Fruit fly (Drosophila melanogaster): Measurements from ENCODE around the gene pon.
A peak's percentile ranks its signal among the peaks of the same experiment; 100 is the strongest.

The pon gene

dm6 chrX:4671194-4671626 is 35.1 kb downstream of the pon start (continued):
- no peak for TF ChIP-seq CG6276 (GFP tag; optimal IDR thresholded peaks at IDR 0.05)
- TF ChIP-seq dsx (GFP tag; optimal IDR thresholded peaks at IDR 0.05; ENCODE audit: poor library complexity, severe bottlenecking): no peak
- no peak for TF ChIP-seq Ets21C (GFP tag; optimal IDR thresholded peaks at IDR 0.05)
- TF ChIP-seq Eip75B (GFP tag; optimal IDR thresholded peaks at IDR 0.05): no peak
- TF ChIP-seq fkh (GFP tag; optimal IDR thresholded peaks at IDR 0.05): peak; percentile 0
- no peak for TF ChIP-seq Gug (GFP tag; IDR thresholded peaks at IDR 0.05)
- TF ChIP-seq CG8632 (GFP tag; optimal IDR thresholded peaks at IDR 0.05): no peak
- TF ChIP-seq OdsH (GFP tag; optimal IDR thresholded peaks at IDR 0.05): no peak
- TF ChIP-seq Hr39 (GFP tag; optimal IDR thresholded peaks at IDR 0.05): no peak
- TF ChIP-seq spab (GFP tag; optimal IDR thresholded peaks at IDR 0.05): no peak
- TF ChIP-seq Eip93F (GFP tag; optimal IDR thresholded peaks at IDR 0.05): no peak
- no peak for TF ChIP-seq topi (GFP tag; optimal IDR thresholded peaks at IDR 0.05)
- no peak for TF ChIP-seq CG11902 (GFP tag; optimal IDR thresholded peaks at IDR 0.05)
- no peak for TF ChIP-seq eg (GFP tag; IDR thresholded peaks at IDR 0.05)
- no peak for TF ChIP-seq vri (GFP tag; optimal IDR thresholded peaks at IDR 0.05)
- peak; percentile 2 for TF ChIP-seq Sox102F (GFP tag; optimal IDR thresholded peaks at IDR 0.05)
- TF ChIP-seq salr (GFP tag; optimal IDR thresholded peaks at IDR 0.05): no peak
- no peak for TF ChIP-seq CG31627 (GFP tag; optimal IDR thresholded peaks at IDR 0.05)
- TF ChIP-seq CG3032 (tag; optimal IDR thresholded peaks at IDR 0.05): no peak
- no peak for TF ChIP-seq achi (GFP tag; optimal IDR thresholded peaks at IDR 0.05)
- TF ChIP-seq pdm3 (GFP tag; optimal IDR thresholded peaks at IDR 0.05): no peak
- TF ChIP-seq Blimp-1 (GFP tag; optimal IDR thresholded peaks at IDR 0.05): no peak
- TF ChIP-seq Sox15 (GFP tag; optimal IDR thresholded peaks at IDR 0.05): no peak
- TF ChIP-seq CG6163 (GFP tag; IDR thresholded peaks at IDR 0.05): peak; percentile 53
- TF ChIP-seq CG4318 (GFP tag; optimal IDR thresholded peaks at IDR 0.05): no peak
- TF ChIP-seq CG8119 (GFP tag; IDR thresholded peaks at IDR 0.05): no peak
- TF ChIP-seq CG7368 (GFP tag; optimal IDR thresholded peaks at IDR 0.05): no peak
- no peak for TF ChIP-seq CG3919 (GFP tag; optimal IDR thresholded peaks at IDR 0.05)
- peak; percentile 12 for TF ChIP-seq CG10669 (GFP tag; optimal IDR thresholded peaks at IDR 0.05)
- TF ChIP-seq CG11762 (GFP tag; optimal IDR thresholded peaks at IDR 0.05; ENCODE audit: insufficient read depth): no peak
- no peak for TF ChIP-seq CG1621 (tag; optimal IDR thresholded peaks at IDR 0.05)
- TF ChIP-seq Hr38 (GFP tag; optimal IDR thresholded peaks at IDR 0.05): no peak

dm6 chrX:4675054-4675453 is 38.9 kb downstream of the pon start:
- no peak for TF ChIP-seq Eip78C (GFP tag)
- no peak for TF ChIP-seq CG6808 (GFP tag; optimal IDR thresholded peaks at IDR 0.05)
- no peak for TF ChIP-seq CG15336 (GFP tag; IDR thresholded peaks at IDR 0.05)
- TF ChIP-seq CG8319 (GFP tag; optimal IDR thresholded peaks at IDR 0.05): no peak
- no peak for TF ChIP-seq CG16779 (tag; optimal IDR thresholded peaks at IDR 0.05)
- TF ChIP-seq dsx (GFP tag; optimal IDR thresholded peaks at IDR 0.05; ENCODE audit: poor library complexity, severe bottlenecking): no peak
- TF ChIP-seq Blimp-1 (GFP tag; optimal IDR thresholded peaks at IDR 0.05): no peak
- no peak for TF ChIP-seq esn (GFP tag; optimal IDR thresholded peaks at IDR 0.05)
- no peak for TF ChIP-seq vri (GFP tag; optimal IDR thresholded peaks at IDR 0.05)
- TF ChIP-seq Sox15 (GFP tag; optimal IDR thresholded peaks at IDR 0.05): no peak
- TF ChIP-seq Hr39 (GFP tag; optimal IDR thresholded peaks at IDR 0.05): no peak
- no peak for TF ChIP-seq CG3032 (tag; optimal IDR thresholded peaks at IDR 0.05)
- no peak for TF ChIP-seq CG6276 (GFP tag; optimal IDR thresholded peaks at IDR 0.05)
- no peak for TF ChIP-seq cyc (GFP tag; optimal IDR thresholded peaks at IDR 0.05)
- TF ChIP-seq topi (GFP tag; optimal IDR thresholded peaks at IDR 0.05): no peak
- no peak for TF ChIP-seq CG9139 (GFP tag; optimal IDR thresholded peaks at IDR 0.05)

dm6 chrX:4677427-4677826 is 41.3 kb downstream of the pon start:
- 0 out of 3 replicates have a peak, but pooled peaks have one; percentile 21 for TF ChIP-seq eg (GFP tag; IDR thresholded peaks at IDR 0.05)
- no peak for TF ChIP-seq fd85E (GFP tag; optimal IDR thresholded peaks at IDR 0.05)
- TF ChIP-seq topi (GFP tag; optimal IDR thresholded peaks at IDR 0.05): peak; percentile 6
- no peak for TF ChIP-seq CG3032 (tag; optimal IDR thresholded peaks at IDR 0.05)
- TF ChIP-seq svp (GFP tag): peak; percentile 52
- no peak for TF ChIP-seq CG11294 (GFP tag; IDR thresholded peaks at IDR 0.05)
- TF ChIP-seq CG6854 (GFP tag; optimal IDR thresholded peaks at IDR 0.05): no peak
- TF ChIP-seq vri (GFP tag; optimal IDR thresholded peaks at IDR 0.05): peak; percentile 59
- TF ChIP-seq Eip75B (GFP tag; optimal IDR thresholded peaks at IDR 0.05): no peak
- peak; percentile 30 for TF ChIP-seq esn (GFP tag; optimal IDR thresholded peaks at IDR 0.05)
- no peak for TF ChIP-seq CG8632 (GFP tag; optimal IDR thresholded peaks at IDR 0.05)
- TF ChIP-seq CG4318 (GFP tag; optimal IDR thresholded peaks at IDR 0.05): no peak
- TF ChIP-seq CG9139 (GFP tag; optimal IDR thresholded peaks at IDR 0.05): peak; percentile 22
- TF ChIP-seq Eip78C (GFP tag): peak; percentile 34
- no peak for TF ChIP-seq Sox14 (GFP tag; optimal IDR thresholded peaks at IDR 0.05)
- TF ChIP-seq CG6808 (GFP tag; optimal IDR thresholded peaks at IDR 0.05): no peak
- no peak for TF ChIP-seq fkh (GFP tag; optimal IDR thresholded peaks at IDR 0.05)
- no peak for TF ChIP-seq acj6 (GFP tag; optimal IDR thresholded peaks at IDR 0.05)
- no peak for TF ChIP-seq OdsH (GFP tag; optimal IDR thresholded peaks at IDR 0.05)
- no peak for TF ChIP-seq Lpt (GFP tag; optimal IDR thresholded peaks at IDR 0.05)
- no peak for TF ChIP-seq CG11902 (GFP tag; optimal IDR thresholded peaks at IDR 0.05)
- TF ChIP-seq achi (GFP tag; optimal IDR thresholded peaks at IDR 0.05): no peak
- no peak for TF ChIP-seq CG8319 (GFP tag; optimal IDR thresholded peaks at IDR 0.05)
- no peak for TF ChIP-seq Hr38 (GFP tag; optimal IDR thresholded peaks at IDR 0.05)

Measured in whole organism, prepupa.